Worm (Caenorhabditis elegans): ENCODE data around the gene npr-3.

DNA sequence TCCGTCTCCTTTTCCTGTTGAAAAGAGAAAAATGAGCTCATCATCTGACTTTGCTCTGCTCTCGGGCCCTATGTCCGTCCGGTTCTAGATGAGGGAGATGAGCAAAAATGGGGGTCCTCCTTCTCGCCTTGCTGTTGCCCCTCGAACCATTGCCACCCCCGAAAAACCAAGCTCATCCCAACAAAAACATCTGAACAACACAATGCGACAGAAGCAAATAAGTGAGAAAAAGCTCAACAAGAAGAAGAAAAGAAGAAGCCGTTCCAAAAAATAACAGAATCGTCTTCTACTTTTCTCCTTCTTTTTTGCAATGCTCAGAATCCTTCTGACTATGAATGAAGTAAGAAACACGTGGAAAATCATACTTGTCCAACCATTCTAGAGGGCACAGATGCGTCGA lies 4.0 kb upstream of the npr-3 start:
- no peak for TF ChIP-seq cog-1 (tag; optimal IDR thresholded peaks at IDR 0.05)
- no peak for TF ChIP-seq med-1 (GFP tag; optimal IDR thresholded peaks at IDR 0.05; ENCODE audit: insufficient read depth)
- TF ChIP-seq klf-2 (GFP tag; conservative IDR thresholded peaks at IDR 0.05), result no peak
- TF ChIP-seq flt-1 (GFP tag; IDR thresholded peaks at IDR 0.05), result no peak
- no peak for TF ChIP-seq T22C8.4 (GFP tag; IDR thresholded peaks at IDR 0.05)
- TF ChIP-seq ztf-23 (GFP tag; IDR thresholded peaks at IDR 0.05), result no peak

Measured in whole organism, midembryonic.